Fruit fly (Drosophila melanogaster): Measurements from ENCODE around the gene CG13907.
A peak's percentile ranks its signal among the peaks of the same experiment; 100 is the strongest.

CG13907 gene

dm6 chr3L:895314-895980 is 13.6 kb upstream of the CG13907 start, which contains the start of gene CG34056 (continued):
- TF ChIP-seq Side (GFP tag; optimal IDR thresholded peaks at IDR 0.05) = peak; percentile 71
- peak; percentile 81 for TF ChIP-seq CG4328 (GFP tag; optimal IDR thresholded peaks at IDR 0.05)
- peak; percentile 91 for TF ChIP-seq PHDP (tag; optimal IDR thresholded peaks at IDR 0.05)
- TF ChIP-seq row (GFP tag; IDR thresholded peaks at IDR 0.05) = peak; percentile 95
- TF ChIP-seq unc-4 (GFP tag; IDR thresholded peaks at IDR 0.05; ENCODE audit: partially characterized antibody) = 0 out of 2 replicates have a peak, but pooled peaks have one; percentile 31
- TF ChIP-seq tup (GFP tag; optimal IDR thresholded peaks at IDR 0.05) = peak; percentile 64
- TF ChIP-seq gce (GFP tag; IDR thresholded peaks at IDR 0.05) = peak; percentile 94
- peak; percentile 70 for TF ChIP-seq maf-S (GFP tag; optimal IDR thresholded peaks at IDR 0.05)
- peak; percentile 87 for TF ChIP-seq cwo (GFP tag; optimal IDR thresholded peaks at IDR 0.05)
- peak; percentile 73 for TF ChIP-seq CG31365 (tag; optimal IDR thresholded peaks at IDR 0.05)
- TF ChIP-seq sens (GFP tag) = peak; percentile 99
- TF ChIP-seq Abd-B (GFP tag; optimal IDR thresholded peaks at IDR 0.05) = peak; percentile 78
- peak; percentile 86 for TF ChIP-seq CG2875 (GFP tag; optimal IDR thresholded peaks at IDR 0.05)
- peak; percentile 61 to 68 for TF ChIP-seq chif (GFP tag; optimal IDR thresholded peaks at IDR 0.05)
- peak; percentile 87 for TF ChIP-seq CoRest (tag; optimal IDR thresholded peaks at IDR 0.05)
- TF ChIP-seq CG4820 (GFP tag; optimal IDR thresholded peaks at IDR 0.05) = peak; percentile 94
- peak; percentile 97 for TF ChIP-seq Ada2b (GFP tag; IDR thresholded peaks at IDR 0.05)
- TF ChIP-seq HHEX (GFP tag; optimal IDR thresholded peaks at IDR 0.05) = peak; percentile 93
- peak; percentile 69 for TF ChIP-seq pb (GFP tag; optimal IDR thresholded peaks at IDR 0.05)
- TF ChIP-seq scrt (GFP tag; optimal IDR thresholded peaks at IDR 0.05) = peak; percentile 88
- no peak for TF ChIP-seq insv (GFP tag; optimal IDR thresholded peaks at IDR 0.05)
- TF ChIP-seq bbx (GFP tag; IDR thresholded peaks at IDR 0.05; ENCODE audit: partially characterized antibody) = no peak
- TF ChIP-seq CG6272 (GFP tag; IDR thresholded peaks at IDR 0.05) = peak; percentile 90
- no peak for TF ChIP-seq cad (GFP tag; optimal IDR thresholded peaks at IDR 0.05)
- TF ChIP-seq E2f1 (GFP tag; IDR thresholded peaks at IDR 0.05) = peak; percentile 96
- TF ChIP-seq NFAT (GFP tag; IDR thresholded peaks at IDR 0.05) = peak; percentile 95
- TF ChIP-seq CG31388 (GFP tag; optimal IDR thresholded peaks at IDR 0.05) = peak; percentile 89
- peak; percentile 40 for TF ChIP-seq sug (tag; optimal IDR thresholded peaks at IDR 0.05)
- no peak for TF ChIP-seq usp (GFP tag; optimal IDR thresholded peaks at IDR 0.05)
- TF ChIP-seq ham (GFP tag; IDR thresholded peaks at IDR 0.05) = peak; percentile 79; the same call in 1 of the 2 replicates
- peak; percentile 80 for TF ChIP-seq CG1602 (GFP tag; optimal IDR thresholded peaks at IDR 0.05)
- TF ChIP-seq seq (GFP tag; IDR thresholded peaks at IDR 0.05) = peak; percentile 93
- peak; percentile 92 for TF ChIP-seq CG7556 (GFP tag; optimal IDR thresholded peaks at IDR 0.05)
- peak; percentile 89 for TF ChIP-seq CG32767 (GFP tag; IDR thresholded peaks at IDR 0.05)
- peak in 1 of 3 experiments; percentile 63 for TF ChIP-seq lola (GFP tag; optimal IDR thresholded peaks at IDR 0.05)
- peak; percentile 96 for TF ChIP-seq Dbx (GFP tag; IDR thresholded peaks at IDR 0.05)
- TF ChIP-seq ap (GFP tag; IDR thresholded peaks at IDR 0.05) = peak; percentile 92
- TF ChIP-seq CG14965 (GFP tag; optimal IDR thresholded peaks at IDR 0.05; ENCODE audit: borderline replicate concordance) = peak; percentile 10
- TF ChIP-seq Hey (tag; optimal IDR thresholded peaks at IDR 0.05) = no peak
- TF ChIP-seq wor (GFP tag; IDR thresholded peaks at IDR 0.05) = peak; percentile 89
- TF ChIP-seq rib (GFP tag; IDR thresholded peaks at IDR 0.05) = peak; percentile 95
- TF ChIP-seq CG9437 (GFP tag; optimal IDR thresholded peaks at IDR 0.05) = peak; percentile 68
- TF ChIP-seq CG17359 (tag; optimal IDR thresholded peaks at IDR 0.05) = peak; percentile 96
- no peak for TF ChIP-seq CG7745 (tag; optimal IDR thresholded peaks at IDR 0.05)
- peak; percentile 73 for TF ChIP-seq CkIIα-i1 (GFP tag; IDR thresholded peaks at IDR 0.05)
- peak; percentile 95 for TF ChIP-seq CG4424 (GFP tag; optimal IDR thresholded peaks at IDR 0.05)
- TF ChIP-seq CG11560 (tag; IDR thresholded peaks at IDR 0.05) = peak; percentile 75
- peak; percentile 79 for TF ChIP-seq sim (GFP tag; IDR thresholded peaks at IDR 0.05)
- TF ChIP-seq Optix (GFP tag; IDR thresholded peaks at IDR 0.05) = peak; percentile 85
- peak; percentile 93 for TF ChIP-seq CG30403 (GFP tag; optimal IDR thresholded peaks at IDR 0.05)
